Worm (Caenorhabditis elegans) whole organism, L4/young adult: ENCODE results near the gene tbc-8.

ENCODE experiments used
- W03F9.2 ChIP-seq: fragments of 150-350 bp; optimal IDR thresholded peaks from 2 replicates; lab custom pipeline; 2014; ENCODE audit warnings: missing biosample characterization, missing genetic modification characterization
- dao-5 ChIP-seq: sonication (generic microtip); optimal IDR thresholded peaks from 2 replicates; lab custom pipeline; 2016; ENCODE audit warnings: missing genotype, missing genetic modification characterization, moderate library complexity, missing compliant biosample characterization
- him-1 ChIP-seq: sonication (generic microtip); optimal IDR thresholded peaks from 2 replicates; lab custom pipeline; 2016; ENCODE audit warnings: missing genotype, missing genetic modification reagents, missing genetic modification characterization, missing compliant biosample characterization

- TF ChIP-seq him-1 (tag; lab: Kevin White, UChicago) (no peak), W03F9.2 (tag; lab: Kevin White, UChicago) (no peak), dao-5 (tag; lab: Kevin White, UChicago) (no peak)
These were observed 9.4 kb upstream of the tbc-8 start, which contains the start of gene spp-1 for ce11 chrIII:10355382-10355781.
